Fruit fly (Drosophila melanogaster): ENCODE results near the gene Ance-3.

Ance-3 gene

DNA sequence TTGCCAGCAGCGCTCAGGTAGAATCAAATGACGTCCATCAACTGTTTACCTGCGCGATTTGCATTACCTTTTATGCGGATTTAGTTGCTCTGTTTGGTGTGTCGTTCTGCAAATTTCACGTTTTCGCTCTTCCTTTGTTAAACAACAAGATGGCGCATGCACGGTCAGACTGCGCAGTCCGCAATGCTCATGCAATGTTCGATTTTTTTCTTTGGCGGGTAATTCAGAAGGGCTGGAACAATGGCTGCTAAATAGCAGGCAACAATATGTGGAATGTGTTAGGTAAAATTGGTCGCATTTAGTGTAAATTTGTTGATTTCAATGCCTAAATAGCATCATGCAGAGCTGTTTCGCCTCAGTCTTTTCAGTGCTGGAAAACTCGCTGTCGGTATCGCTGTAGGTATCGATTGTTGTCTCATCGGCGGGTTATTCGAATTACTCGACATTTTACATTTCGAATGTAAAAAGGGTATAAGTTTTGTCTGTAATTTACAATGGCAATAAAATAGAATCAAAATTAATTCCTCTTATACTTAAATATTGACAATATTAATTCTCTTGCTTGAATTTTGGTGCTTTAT lies 10.1 kb upstream of the Ance-3 start, which contains the start of gene Smg5 (continued):
- TF ChIP-seq HHEX (GFP tag; optimal IDR thresholded peaks at IDR 0.05) (no peak), CG5245 (GFP tag; optimal IDR thresholded peaks at IDR 0.05) (peak; percentile 75), Dp (GFP tag; optimal IDR thresholded peaks at IDR 0.05) (peak; percentile 91), pum (GFP tag; optimal IDR thresholded peaks at IDR 0.05) (peak; percentile 94), ERR (GFP tag; optimal IDR thresholded peaks at IDR 0.05) (peak; percentile 84), H2.0 (GFP tag; IDR thresholded peaks at IDR 0.05) (peak; percentile 97), PHDP (tag; optimal IDR thresholded peaks at IDR 0.05) (peak; percentile 96), Hr78 (GFP tag; optimal IDR thresholded peaks at IDR 0.05) (no peak), CG7357 (GFP tag; IDR thresholded peaks at IDR 0.05) (peak; percentile 91), Fer3 (tag; optimal IDR thresholded peaks at IDR 0.05) (peak; percentile 82), CG32767 (GFP tag; IDR thresholded peaks at IDR 0.05) (peak; percentile 92), sd (tag; optimal IDR thresholded peaks at IDR 0.05) (peak; percentile 74), danr (GFP tag; IDR thresholded peaks at IDR 0.05) (peak; percentile 82), CG4404 (GFP tag; IDR thresholded peaks at IDR 0.05) (peak; percentile 98), CG11456 (GFP tag; IDR thresholded peaks at IDR 0.05) (peak; percentile 97), CG43689 (GFP tag; IDR thresholded peaks at IDR 0.05) (peak; percentile 86), hkb (optimal IDR thresholded peaks at IDR 0.05) (peak; percentile 96), hkb (GFP tag; IDR thresholded peaks at IDR 0.05) (peak; percentile 91), Ada2b (GFP tag; IDR thresholded peaks at IDR 0.05) (peak; percentile 96), CG10366 (GFP tag; IDR thresholded peaks at IDR 0.05) (peak; percentile 96), cg (GFP tag; optimal IDR thresholded peaks at IDR 0.05) (peak; percentile 69), CG14441 (GFP tag; IDR thresholded peaks at IDR 0.05) (peak; percentile 95), Jarid2 (GFP tag; optimal IDR thresholded peaks at IDR 0.05) (peak; percentile 51), zen2 (GFP tag; IDR thresholded peaks at IDR 0.05; ENCODE audit: partially characterized antibody) (peak; percentile 71; the same call in 2 of the 3 replicates), CG7271 (tag; optimal IDR thresholded peaks at IDR 0.05) (peak; percentile 78), CG1792 (GFP tag; optimal IDR thresholded peaks at IDR 0.05) (peak; percentile 100), CG16813 (GFP tag; IDR thresholded peaks at IDR 0.05; ENCODE audit: partially characterized antibody) (peak; percentile 93), Six4 (GFP tag; optimal IDR thresholded peaks at IDR 0.05) (peak; percentile 85), D19A (tag; optimal IDR thresholded peaks at IDR 0.05) (peak; percentile 49), nom (GFP tag; optimal IDR thresholded peaks at IDR 0.05) (peak; percentile 43), sr (GFP tag; IDR thresholded peaks at IDR 0.05) (peak; percentile 86), CG8765 (GFP tag; IDR thresholded peaks at IDR 0.05) (peak; percentile 96), CG6683 (GFP tag; optimal IDR thresholded peaks at IDR 0.05) (peak; percentile 20), ewg (GFP tag; optimal IDR thresholded peaks at IDR 0.05) (peak; percentile 97), zen (tag; optimal IDR thresholded peaks at IDR 0.05) (peak; percentile 99), CG10267 (tag; optimal IDR thresholded peaks at IDR 0.05) (peak; percentile 98), CG3281 (GFP tag; optimal IDR thresholded peaks at IDR 0.05) (peak; percentile 68), CoRest (tag; optimal IDR thresholded peaks at IDR 0.05) (peak; percentile 94), Dfd (GFP tag; optimal IDR thresholded peaks at IDR 0.05) (peak in 1 of 2 experiments; percentile 2), luna (GFP tag; optimal IDR thresholded peaks at IDR 0.05) (peak; percentile 92), Gsc (GFP tag; IDR thresholded peaks at IDR 0.05) (peak; percentile 89), Tbp (GFP tag; optimal IDR thresholded peaks at IDR 0.05) (no peak), NFAT (GFP tag; IDR thresholded peaks at IDR 0.05) (peak; percentile 95), twi (tag; optimal IDR thresholded peaks at IDR 0.05) (peak; percentile 84), kni (GFP tag; optimal IDR thresholded peaks at IDR 0.05) (peak; percentile 64), caup (GFP tag; optimal IDR thresholded peaks at IDR 0.05; ENCODE audit: severe bottlenecking) (peak; percentile 88), eyg (GFP tag; optimal IDR thresholded peaks at IDR 0.05) (peak; percentile 92), toy (GFP tag; IDR thresholded peaks at IDR 0.05) (peak; percentile 80), wdn (GFP tag; IDR thresholded peaks at IDR 0.05) (peak; percentile 90)

Data from whole organism, embryonic.